Worm (Caenorhabditis elegans) whole organism, late embryonic: ENCODE measurements around the gene gakh-1.

ENCODE experiments used
- C38D4.7 ChIP-seq: fragments of 200-800 bp; sonication (Bioruptor generic); optimal IDR thresholded peaks from 2 replicates; lab custom pipeline; 2018; ENCODE audit warnings: mild to moderate bottlenecking, missing genetic modification characterization, moderate library complexity, missing compliant biosample characterization
- F13H6.1 ChIP-seq: sonication (generic microtip); optimal IDR thresholded peaks from 2 replicates; lab custom pipeline; 2016; ENCODE audit warnings: missing genetic modification characterization, missing compliant biosample characterization
- K02D7.2 ChIP-seq: sonication (generic microtip); optimal IDR thresholded peaks from 2 replicates; lab custom pipeline; 2017; ENCODE audit warnings: mild to moderate bottlenecking, missing genetic modification characterization, missing compliant biosample characterization
- K09A11.1 ChIP-seq: sonication (generic microtip); optimal IDR thresholded peaks from 2 replicates; lab custom pipeline; 2017; ENCODE audit warnings: antibody characterized with exemption, mild to moderate bottlenecking, missing genetic modification characterization, missing compliant biosample characterization; ENCODE audit not compliant: insufficient read depth
- T23F11.4 ChIP-seq: fragments of 200-800 bp; sonication (Bioruptor generic); optimal IDR thresholded peaks from 2 replicates; lab custom pipeline; 2018; ENCODE audit warnings: mild to moderate bottlenecking, missing genetic modification characterization, missing compliant biosample characterization
- Y22D7AL.16 ChIP-seq: sonication (generic microtip); optimal IDR thresholded peaks from 2 replicates; lab custom pipeline; 2016; ENCODE audit warnings: missing genetic modification characterization, missing compliant biosample characterization
- ahr-1 ChIP-seq: sonication (generic microtip); optimal IDR thresholded peaks from 2 replicates; lab custom pipeline; 2016; ENCODE audit warnings: missing genetic modification characterization, missing compliant biosample characterization
- ama-1 ChIP-seq: fragments of 150-350 bp; optimal IDR thresholded peaks from 2 replicates; lab custom pipeline; 2014
- ceh-14 ChIP-seq: sonication (generic microtip); optimal IDR thresholded peaks from 2 replicates; lab custom pipeline; 2016; ENCODE audit warnings: missing genotype, missing genetic modification characterization, missing compliant biosample characterization
- ceh-18 ChIP-seq: sonication (generic microtip); optimal IDR thresholded peaks from 2 replicates; lab custom pipeline; 2016; ENCODE audit warnings: missing genetic modification characterization, missing compliant biosample characterization
- ceh-19 ChIP-seq: fragments of 200-800 bp; sonication (Bioruptor generic); optimal IDR thresholded peaks from 2 replicates; lab custom pipeline; 2018; ENCODE audit warnings: mild to moderate bottlenecking, missing genetic modification characterization, missing compliant biosample characterization
- ceh-2 ChIP-seq: sonication (generic microtip); optimal IDR thresholded peaks from 2 replicates; lab custom pipeline; 2016; ENCODE audit warnings: missing genotype, missing genetic modification characterization, missing compliant biosample characterization
- ceh-24 ChIP-seq: sonication (generic microtip); optimal IDR thresholded peaks from 2 replicates; lab custom pipeline; 2016; ENCODE audit warnings: mild to moderate bottlenecking, missing genetic modification characterization, missing compliant biosample characterization
- ceh-30 ChIP-seq: fragments of 150-350 bp; optimal IDR thresholded peaks from 2 replicates; lab custom pipeline; 2014; ENCODE audit warnings: missing biosample characterization, missing genetic modification characterization
- ceh-34 ChIP-seq: sonication (generic microtip); optimal IDR thresholded peaks from 2 replicates; lab custom pipeline; 2016; ENCODE audit warnings: mild to moderate bottlenecking, missing genetic modification characterization, missing compliant biosample characterization
- ceh-48 ChIP-seq: sonication (generic microtip); optimal IDR thresholded peaks from 2 replicates; lab custom pipeline; 2016; ENCODE audit warnings: missing genetic modification characterization, inconsistent platforms, missing compliant biosample characterization
- ceh-9 ChIP-seq: sonication (generic microtip); optimal IDR thresholded peaks from 2 replicates; lab custom pipeline; 2016; ENCODE audit warnings: mild to moderate bottlenecking, missing genetic modification characterization, inconsistent platforms, missing compliant biosample characterization
- che-1 ChIP-seq: sonication (generic microtip); optimal IDR thresholded peaks from 2 replicates; lab custom pipeline; 2016; ENCODE audit warnings: mild to moderate bottlenecking, missing genetic modification characterization, missing compliant biosample characterization
- dmd-4 ChIP-seq: sonication (generic microtip); optimal IDR thresholded peaks from 2 replicates; lab custom pipeline; 2016; ENCODE audit warnings: borderline replicate concordance, missing genetic modification characterization, missing compliant biosample characterization
- dve-1 ChIP-seq: sonication (generic microtip); optimal IDR thresholded peaks from 2 replicates; lab custom pipeline; 2017; ENCODE audit warnings: antibody characterized with exemption, mild to moderate bottlenecking, missing genetic modification characterization, missing compliant biosample characterization
- elt-2 ChIP-seq: sonication (generic microtip); optimal IDR thresholded peaks from 2 replicates; lab custom pipeline; 2016; ENCODE audit warnings: missing genetic modification reagents, missing genetic modification characterization, missing compliant biosample characterization
- elt-4 ChIP-seq: sonication (generic microtip); optimal IDR thresholded peaks from 2 replicates; lab custom pipeline; 2016; ENCODE audit warnings: missing genetic modification characterization, missing compliant biosample characterization
- ets-4 ChIP-seq: sonication (generic microtip); optimal IDR thresholded peaks from 2 replicates; lab custom pipeline; 2016; ENCODE audit warnings: missing genetic modification characterization, missing compliant biosample characterization
- fax-1 ChIP-seq: sonication (generic microtip); optimal IDR thresholded peaks from 2 replicates; lab custom pipeline; 2016; ENCODE audit warnings: missing genotype, missing genetic modification characterization, missing compliant biosample characterization
- fkh-10 ChIP-seq: fragments of 150-350 bp; optimal IDR thresholded peaks from 2 replicates; lab custom pipeline; 2014; ENCODE audit warnings: missing biosample characterization, missing genetic modification reagents, missing genetic modification characterization
- fkh-6 ChIP-seq: sonication (generic microtip); optimal IDR thresholded peaks from 2 replicates; lab custom pipeline; 2016; ENCODE audit warnings: missing genetic modification characterization, missing compliant biosample characterization
- hlh-15 ChIP-seq: sonication (generic microtip); optimal IDR thresholded peaks from 2 replicates; lab custom pipeline; 2016; ENCODE audit warnings: missing genetic modification characterization, missing compliant biosample characterization
- hlh-30 ChIP-seq: sonication (generic microtip); optimal IDR thresholded peaks from 2 replicates; lab custom pipeline; 2017; ENCODE audit warnings: antibody characterized with exemption, missing genetic modification characterization, missing compliant biosample characterization; ENCODE audit not compliant: insufficient read depth
- hlh-6 ChIP-seq: sonication (generic microtip); optimal IDR thresholded peaks from 2 replicates; lab custom pipeline; 2016; ENCODE audit warnings: missing genotype, missing genetic modification characterization, missing compliant biosample characterization
- lim-6 ChIP-seq: sonication (generic microtip); optimal IDR thresholded peaks from 2 replicates; lab custom pipeline; 2016; ENCODE audit warnings: missing genetic modification characterization, missing compliant biosample characterization
- lin-11 ChIP-seq: fragments of 200-800 bp; sonication (Bioruptor generic); optimal IDR thresholded peaks from 2 replicates; lab custom pipeline; 2018; ENCODE audit warnings: mild to moderate bottlenecking, missing genetic modification characterization, missing compliant biosample characterization
- madf-2 ChIP-seq: sonication (generic microtip); optimal IDR thresholded peaks from 2 replicates; lab custom pipeline; 2017; ENCODE audit warnings: missing genetic modification characterization, missing compliant biosample characterization
- mec-3 ChIP-seq: sonication (generic microtip); optimal IDR thresholded peaks from 2 replicates; lab custom pipeline; 2016; ENCODE audit warnings: borderline replicate concordance, missing genetic modification characterization, missing compliant biosample characterization
- nfya-1 ChIP-seq: sonication (generic microtip); optimal IDR thresholded peaks from 2 replicates; lab custom pipeline; 2017; ENCODE audit warnings: missing genetic modification characterization, mild to moderate bottlenecking, missing compliant biosample characterization, antibody characterized with exemption, moderate library complexity
- nhr-11 ChIP-seq: fragments of 150-350 bp; optimal IDR thresholded peaks from 2 replicates; lab custom pipeline; 2014; ENCODE audit warnings: missing biosample characterization, missing genetic modification characterization
- npax-4 ChIP-seq: sonication (generic microtip); optimal IDR thresholded peaks from 2 replicates; lab custom pipeline; 2016; ENCODE audit warnings: missing genetic modification characterization, missing compliant biosample characterization
- pag-3 ChIP-seq: sonication (generic microtip); optimal IDR thresholded peaks from 2 replicates; lab custom pipeline; 2016; ENCODE audit warnings: missing compliant biosample characterization, missing genetic modification characterization, borderline replicate concordance
- pat-9 ChIP-seq: fragments of 200-800 bp; sonication (Bioruptor generic); optimal IDR thresholded peaks from 2 replicates; lab custom pipeline; 2018; ENCODE audit warnings: mild to moderate bottlenecking, missing genetic modification characterization, moderate library complexity, missing compliant biosample characterization
- pax-1 ChIP-seq: fragments of 150-350 bp; optimal IDR thresholded peaks from 2 replicates; lab custom pipeline; 2014; ENCODE audit warnings: missing biosample characterization, missing genetic modification characterization
- pha-2 ChIP-seq: sonication (generic microtip); optimal IDR thresholded peaks from 2 replicates; lab custom pipeline; 2017; ENCODE audit warnings: mild to moderate bottlenecking, missing genetic modification characterization, missing compliant biosample characterization
- pha-4 ChIP-seq: fragments of 150-350 bp; optimal IDR thresholded peaks from 2 replicates; lab custom pipeline; 2018; ENCODE audit warnings: missing biosample characterization, missing genetic modification reagents, missing genetic modification characterization
- pqm-1 ChIP-seq: sonication (generic microtip); optimal IDR thresholded peaks from 2 replicates; lab custom pipeline; 2016; ENCODE audit warnings: missing genetic modification characterization, missing compliant biosample characterization
- rnt-1 ChIP-seq: sonication (generic microtip); optimal IDR thresholded peaks from 2 replicates; lab custom pipeline; 2016; ENCODE audit warnings: missing genetic modification characterization, missing compliant biosample characterization
- sox-4 ChIP-seq: sonication (generic microtip); optimal IDR thresholded peaks from 2 replicates; lab custom pipeline; 2017; ENCODE audit warnings: mild to moderate bottlenecking, missing genetic modification characterization, inconsistent platforms, missing compliant biosample characterization
- syd-9 ChIP-seq: sonication (generic microtip); optimal IDR thresholded peaks from 2 replicates; lab custom pipeline; 2016; ENCODE audit warnings: mild to moderate bottlenecking, missing genetic modification characterization, moderate library complexity, missing compliant biosample characterization
- tbx-2 ChIP-seq: sonication (generic microtip); optimal IDR thresholded peaks from 2 replicates; lab custom pipeline; 2016; ENCODE audit warnings: missing genetic modification characterization, missing compliant biosample characterization
- tbx-7 ChIP-seq: sonication (generic microtip); optimal IDR thresholded peaks from 2 replicates; lab custom pipeline; 2016; ENCODE audit warnings: missing genotype, missing genetic modification characterization, missing compliant biosample characterization
- ttx-3 ChIP-seq: sonication (generic microtip); optimal IDR thresholded peaks from 2 replicates; lab custom pipeline; 2016; ENCODE audit warnings: missing genetic modification reagents, missing genetic modification characterization, missing compliant biosample characterization
- unc-3 ChIP-seq, 2 experiments: fragments of 200-800 bp in 1 of 2; sonication (Bioruptor generic) in 1 of 2; sonication (generic microtip) in 1 of 2; conservative IDR thresholded peaks in 1 of 2; optimal IDR thresholded peaks in 1 of 2; 2 replicates each; pipeline versions ENCODE4 v1.3.6 to Lab custom; 2016 to 2022; ENCODE audit warnings: missing compliant biosample characterization in 2 of 2, missing genetic modification characterization in 2 of 2, missing genetic modification reagents in 1 of 2
- unc-42 ChIP-seq: sonication (generic microtip); optimal IDR thresholded peaks from 2 replicates; lab custom pipeline; 2016; ENCODE audit warnings: missing genotype, missing genetic modification characterization, missing compliant biosample characterization
- unc-55 ChIP-seq: sonication (generic microtip); optimal IDR thresholded peaks from 2 replicates; lab custom pipeline; 2017; ENCODE audit warnings: missing biosample characterization, missing genetic modification reagents, missing genetic modification characterization
- unc-86 ChIP-seq: sonication (generic microtip); optimal IDR thresholded peaks from 2 replicates; lab custom pipeline; 2016; ENCODE audit warnings: missing genetic modification characterization, missing compliant biosample characterization

Gene gakh-1

DNA sequence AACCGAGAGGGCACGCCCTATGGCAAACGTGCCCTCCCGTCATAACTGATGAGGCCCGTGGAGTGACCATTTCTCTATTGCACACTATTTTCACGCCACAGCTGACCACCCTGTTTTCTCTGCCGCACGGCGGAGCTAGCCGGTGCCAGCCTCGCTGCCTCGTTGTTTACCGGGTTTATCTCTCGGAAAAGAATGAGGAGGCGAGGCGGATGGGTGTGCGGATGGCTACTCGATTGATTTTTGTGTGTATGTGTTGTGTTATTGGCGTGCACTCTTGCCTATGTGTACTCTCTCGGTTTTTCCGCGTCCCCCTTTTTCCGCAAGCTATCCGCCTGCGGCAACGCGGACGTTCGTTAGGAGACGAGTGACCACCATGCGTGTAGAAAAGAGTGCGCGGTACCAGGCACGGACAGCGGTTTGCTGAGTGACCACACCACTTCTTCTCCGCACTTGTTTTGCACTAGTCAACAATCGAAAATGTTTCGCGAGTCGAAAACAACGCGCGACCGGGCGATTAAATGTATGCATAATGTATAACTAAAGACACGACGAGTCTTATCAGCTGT, 29.8 kb downstream of the gakh-1 start:
- TF ChIP-seq Y22D7AL.16: no peak
- TF ChIP-seq nhr-11 (tag; lab: Kevin White, UChicago): no peak
- peak; percentile 86 for TF ChIP-seq ceh-30 (tag; lab: Kevin White, UChicago)
- TF ChIP-seq ceh-19: peak; percentile 84
- peak; percentile 65 for TF ChIP-seq madf-2 (tag; lab: Kevin White, UChicago)
- peak; percentile 57 for TF ChIP-seq tbx-7 (tag; lab: Kevin White, UChicago)
- peak; percentile 92 for TF ChIP-seq nfya-1
- peak; percentile 75 for TF ChIP-seq unc-86 (tag; lab: Kevin White, UChicago)
- TF ChIP-seq K02D7.2 (tag; lab: Kevin White, UChicago): peak; percentile 30
- TF ChIP-seq lim-6 (tag; lab: Kevin White, UChicago): no peak
- peak; percentile 87 for TF ChIP-seq ceh-18 (tag; lab: Kevin White, UChicago)
- no peak for TF ChIP-seq pax-1 (tag; lab: Kevin White, UChicago)
- TF ChIP-seq ceh-34 (tag; lab: Kevin White, UChicago): peak; percentile 99
- TF ChIP-seq pha-2: peak; percentile 89
- no peak for TF ChIP-seq npax-4
- TF ChIP-seq ahr-1 (tag; lab: Kevin White, UChicago): no peak
- TF ChIP-seq fkh-6 (tag; lab: Kevin White, UChicago): peak; percentile 28
- TF ChIP-seq che-1 (tag; lab: Kevin White, UChicago): peak; percentile 50
- no peak for TF ChIP-seq pha-4 (tag; lab: Kevin White, UChicago)
- peak; percentile 34 for TF ChIP-seq lin-11 (tag; lab: Kevin White, UChicago)
- no peak for TF ChIP-seq ceh-24 (tag; lab: Kevin White, UChicago)
- peak; percentile 31 for TF ChIP-seq pag-3 (tag; lab: Kevin White, UChicago)
- peak; percentile 10 for TF ChIP-seq pqm-1 (tag; lab: Kevin White, UChicago)
- TF ChIP-seq C38D4.7 (GFP tag; lab: Kevin White, UChicago): no peak
- TF ChIP-seq hlh-15 (tag; lab: Kevin White, UChicago): no peak
- TF ChIP-seq syd-9 (tag; lab: Kevin White, UChicago): peak; percentile 90
- TF ChIP-seq mec-3 (tag; lab: Kevin White, UChicago): no peak
- TF ChIP-seq dmd-4 (tag; lab: Kevin White, UChicago): peak; percentile 82
- TF ChIP-seq ceh-48 (tag; lab: Kevin White, UChicago): peak; percentile 93
- TF ChIP-seq ets-4: peak; percentile 81
- TF ChIP-seq hlh-30 (tag; lab: Kevin White, UChicago): peak; percentile 72
- TF ChIP-seq elt-4: no peak
- TF ChIP-seq ceh-2 (tag; lab: Kevin White, UChicago): peak; percentile 88
- peak; percentile 100 for TF ChIP-seq F13H6.1 (tag; lab: Kevin White, UChicago)
- TF ChIP-seq sox-4 (tag; lab: Kevin White, UChicago): no peak
- TF ChIP-seq unc-55: peak; percentile 91
- TF ChIP-seq T23F11.4 (GFP tag; lab: Kevin White, UChicago): peak; percentile 73
- peak; percentile 62 for TF ChIP-seq pat-9 (tag; lab: Kevin White, UChicago)
- no peak for TF ChIP-seq K09A11.1
- TF ChIP-seq dve-1 (tag; lab: Kevin White, UChicago): peak; percentile 76
- TF ChIP-seq tbx-2 (tag; lab: Kevin White, UChicago): peak; percentile 97
- peak; percentile 87 for TF ChIP-seq ceh-14 (tag; lab: Kevin White, UChicago)
- TF ChIP-seq fax-1 (tag; lab: Kevin White, UChicago): peak; percentile 70
- TF ChIP-seq ama-1 (lab: Kevin White, UChicago): no peak
- peak; percentile 37 for TF ChIP-seq ttx-3 (tag; lab: Kevin White, UChicago)
- peak; percentile 61 for TF ChIP-seq fkh-10
- no peak for TF ChIP-seq ceh-9 (tag; lab: Kevin White, UChicago)
- no peak for TF ChIP-seq unc-3 (GFP tag; conservative IDR thresholded peaks at IDR 0.05; lab: Robert Waterston, UW)
- TF ChIP-seq unc-3 (tag; optimal IDR thresholded peaks at IDR 0.05; lab: Kevin White, UChicago): peak; percentile 58
- peak; percentile 83 for TF ChIP-seq hlh-6 (tag; lab: Kevin White, UChicago)
- TF ChIP-seq unc-42 (tag; lab: Kevin White, UChicago): peak; percentile 70
- peak; percentile 99 for TF ChIP-seq rnt-1 (tag; lab: Kevin White, UChicago)
- TF ChIP-seq elt-2 (tag; lab: Kevin White, UChicago): peak; percentile 78
